Fruit fly (Drosophila melanogaster) whole organism, embryonic: ENCODE results near the gene Cpr67Fa2.

ENCODE experiments used
- CG10979 ChIP-seq: fragments of 200-800 bp; sonication (Bioruptor generic); optimal IDR thresholded peaks from 2 replicates; lab custom pipeline; 2018; ENCODE audit warnings: missing biosample characterization, mild to moderate bottlenecking, missing genetic modification characterization, moderate library complexity
- CG11093 ChIP-seq: fragments of 200-800 bp; sonication (Bioruptor generic); IDR thresholded peaks from 3 replicates; pipeline ENCODE4 v1.3.6; 2022; ENCODE audit warnings: missing biosample characterization, missing genetic modification characterization
- CG12104 ChIP-seq: fragments of 200-800 bp; sonication (Bioruptor generic); optimal IDR thresholded peaks from 3 replicates; lab custom pipeline; 2016; ENCODE audit warnings: missing biosample characterization, missing genetic modification characterization
- CG12659 ChIP-seq: fragments of 200-800 bp; sonication (Bioruptor generic); optimal IDR thresholded peaks from 3 replicates; lab custom pipeline; 2017; ENCODE audit warnings: mild to moderate bottlenecking, missing biosample characterization, missing genetic modification reagents, missing genetic modification characterization
- CG15601 ChIP-seq: fragments of 200-800 bp; sonication (Bioruptor generic); optimal IDR thresholded peaks from 3 replicates; lab custom pipeline; 2019; ENCODE audit warnings: missing biosample characterization, mild to moderate bottlenecking, missing genetic modification characterization, moderate library complexity
- CG1603 ChIP-seq: fragments of 200-800 bp; sonication (Bioruptor generic); optimal IDR thresholded peaks from 2 replicates; lab custom pipeline; 2019; ENCODE audit warnings: missing biosample characterization, mild to moderate bottlenecking, missing genetic modification characterization, moderate library complexity
- CG1647 ChIP-seq: fragments of 200-800 bp; sonication (Bioruptor generic); optimal IDR thresholded peaks from 3 replicates; lab custom pipeline; 2016; ENCODE audit warnings: missing biosample characterization, missing genetic modification characterization
- CG17186 ChIP-seq: fragments of 200-800 bp; sonication (Bioruptor generic); optimal IDR thresholded peaks from 3 replicates; lab custom pipeline; 2017; ENCODE audit warnings: missing biosample characterization, missing genetic modification reagents, missing genetic modification characterization
- CG2199 ChIP-seq: fragments of 200-800 bp; sonication (Bioruptor generic); IDR thresholded peaks from 3 replicates; pipeline ENCODE4 v1.3.6; 2022; ENCODE audit warnings: missing biosample characterization, missing genetic modification characterization
- CG32767 ChIP-seq: fragments of 200-800 bp; sonication (Bioruptor generic); IDR thresholded peaks from 2 replicates; pipeline ENCODE4 v1.3.6; 2022; ENCODE audit warnings: missing biosample characterization, missing genetic modification characterization
- CG34422 ChIP-seq: fragments of 200-800 bp; sonication (Bioruptor generic); IDR thresholded peaks from 3 replicates; pipeline ENCODE4 v1.3.6; 2022; ENCODE audit warnings: missing biosample characterization, missing genetic modification characterization
- CG4360 ChIP-seq: fragments of 200-800 bp; sonication (Bioruptor generic); IDR thresholded peaks from 2 replicates; pipeline ENCODE4 v1.3.6; 2022; ENCODE audit warnings: missing biosample characterization, missing genetic modification characterization
- CG4707 ChIP-seq: fragments of 200-800 bp; sonication (Bioruptor generic); optimal IDR thresholded peaks from 2 replicates; lab custom pipeline; 2018; ENCODE audit warnings: missing biosample characterization, mild to moderate bottlenecking, missing genetic modification characterization, moderate library complexity
- CG4854 ChIP-seq: fragments of 200-800 bp; sonication (Bioruptor generic); optimal IDR thresholded peaks from 2 replicates; lab custom pipeline; 2016; ENCODE audit warnings: missing biosample characterization, missing genetic modification characterization, inconsistent platforms
- CG5180 ChIP-seq: fragments of 200-800 bp; sonication (Bioruptor generic); optimal IDR thresholded peaks from 3 replicates; lab custom pipeline; 2017; ENCODE audit warnings: missing biosample characterization, missing genetic modification characterization, mild to moderate bottlenecking, moderate library complexity, missing genetic modification reagents
- CG6689 ChIP-seq: fragments of 200-800 bp; sonication (Bioruptor generic); IDR thresholded peaks from 2 replicates; pipeline ENCODE4 v1.3.6; 2022; ENCODE audit warnings: missing biosample characterization, missing genetic modification characterization
- CG6791 ChIP-seq: fragments of 200-800 bp; sonication (Bioruptor generic); IDR thresholded peaks from 3 replicates; pipeline ENCODE4 v1.3.6; 2022; ENCODE audit warnings: missing biosample characterization, missing genetic modification characterization; ENCODE audit not compliant: partially characterized antibody
- CG7839 ChIP-seq: fragments of 200-800 bp; sonication (Bioruptor generic); optimal IDR thresholded peaks from 3 replicates; lab custom pipeline; 2018; ENCODE audit warnings: missing biosample characterization, mild to moderate bottlenecking, missing genetic modification characterization, moderate library complexity
- CG8089 ChIP-seq: fragments of 200-800 bp; sonication (Bioruptor generic); optimal IDR thresholded peaks from 3 replicates; lab custom pipeline; 2016; ENCODE audit warnings: missing biosample characterization, missing genetic modification characterization
- CG8478 ChIP-seq: fragments of >200 bp; optimal IDR thresholded peaks from 2 replicates; lab custom pipeline; 2018
- CG9876 ChIP-seq: fragments of 200-800 bp; sonication (Bioruptor generic); optimal IDR thresholded peaks from 2 replicates; lab custom pipeline; 2016; ENCODE audit warnings: missing biosample characterization, missing genetic modification characterization
- Deaf1 ChIP-seq: fragments of 200-800 bp; optimal IDR thresholded peaks from 3 replicates; lab custom pipeline; 2019; ENCODE audit warnings: missing biosample characterization, mild to moderate bottlenecking, missing genetic modification characterization, moderate library complexity
- Lim3 ChIP-seq: fragments of 200-800 bp; sonication (Bioruptor generic); IDR thresholded peaks from 2 replicates; pipeline ENCODE4 v1.3.6; 2022; ENCODE audit warnings: missing biosample characterization, missing genetic modification characterization
- Max ChIP-seq: fragments of 200-800 bp; sonication (Bioruptor generic); optimal IDR thresholded peaks from 2 replicates; lab custom pipeline; 2016; ENCODE audit warnings: missing biosample characterization, mild to moderate bottlenecking, missing genetic modification characterization
- Med ChIP-seq: fragments of 200-800 bp; sonication (Bioruptor generic); peaks from one replicate; lab custom pipeline; 2016; ENCODE audit warnings: missing biosample characterization, missing genetic modification characterization, mild to moderate bottlenecking, inconsistent platforms, moderate library complexity
- Opbp ChIP-seq: fragments of 200-800 bp; sonication (Bioruptor generic); IDR thresholded peaks from 3 replicates; pipeline ENCODE4 v1.3.6; 2022; ENCODE audit warnings: missing biosample characterization, missing genetic modification characterization; ENCODE audit not compliant: partially characterized antibody
- TFAM ChIP-seq: fragments of 200-800 bp; sonication (Bioruptor generic); optimal IDR thresholded peaks from 2 replicates; lab custom pipeline; 2017; ENCODE audit warnings: missing biosample characterization, missing genetic modification characterization, inconsistent platforms
- ase ChIP-seq: fragments of 200-800 bp; sonication (Bioruptor generic); IDR thresholded peaks from 3 replicates; pipeline ENCODE4 v1.3.6; 2022; ENCODE audit warnings: missing biosample characterization, missing genetic modification characterization
- cad ChIP-seq: fragments of >200 bp; optimal IDR thresholded peaks from 2 replicates; lab custom pipeline; 2017; ENCODE audit warnings: missing biosample characterization, missing genetic modification characterization
- cg ChIP-seq: fragments of 200-800 bp; sonication (Bioruptor generic); optimal IDR thresholded peaks from 3 replicates; lab custom pipeline; 2019; ENCODE audit warnings: missing biosample characterization, mild to moderate bottlenecking, missing genetic modification characterization, moderate library complexity
- chinmo ChIP-seq: fragments of 200-800 bp; sonication (Bioruptor generic); IDR thresholded peaks from 4 replicates; pipeline ENCODE4 v1.3.6; 2022; ENCODE audit warnings: missing biosample characterization, missing genetic modification characterization; ENCODE audit not compliant: partially characterized antibody
- ci ChIP-seq: fragments of 200-800 bp; sonication (Bioruptor generic); IDR thresholded peaks from 3 replicates; pipeline ENCODE4 v1.3.6; 2022; ENCODE audit warnings: missing biosample characterization, missing genetic modification characterization
- crol ChIP-seq: fragments of 200-800 bp; sonication (Bioruptor generic); IDR thresholded peaks from 2 replicates; pipeline ENCODE4 v1.3.6; 2022; ENCODE audit warnings: missing biosample characterization, missing genetic modification characterization
- da ChIP-seq: fragments of 200-800 bp; sonication (Bioruptor generic); optimal IDR thresholded peaks from 2 replicates; lab custom pipeline; 2016; ENCODE audit warnings: missing biosample characterization, missing genetic modification characterization
- dmrt11E ChIP-seq: fragments of 200-800 bp; sonication (Bioruptor generic); optimal IDR thresholded peaks from 3 replicates; lab custom pipeline; 2018; ENCODE audit warnings: missing biosample characterization, mild to moderate bottlenecking, missing genetic modification characterization, moderate library complexity
- emc ChIP-seq: fragments of 200-800 bp; sonication (Bioruptor generic); optimal IDR thresholded peaks from 2 replicates; lab custom pipeline; 2016; ENCODE audit warnings: missing biosample characterization, missing genetic modification characterization
- eve ChIP-seq, 2 experiments: fragments of >200 bp; optimal IDR thresholded peaks; 2 replicates each; lab custom pipeline; 2017; ENCODE audit warnings: missing biosample characterization in 2 of 2, missing genetic modification characterization in 2 of 2
- grn ChIP-seq: fragments of 200-800 bp; sonication (Bioruptor generic); optimal IDR thresholded peaks from 3 replicates; lab custom pipeline; 2017; ENCODE audit warnings: missing biosample characterization, missing genetic modification characterization
- h ChIP-seq: fragments of >200 bp; optimal IDR thresholded peaks from 2 replicates; lab custom pipeline; 2017
- jigr1 ChIP-seq: fragments of 200-800 bp; sonication (Bioruptor generic); IDR thresholded peaks from 3 replicates; pipeline ENCODE4 v1.3.6; 2022; ENCODE audit warnings: missing biosample characterization, missing genetic modification characterization
- kni ChIP-seq: fragments of 200-800 bp; sonication (Bioruptor generic); optimal IDR thresholded peaks from 3 replicates; lab custom pipeline; 2017; ENCODE audit warnings: mild to moderate bottlenecking, missing biosample characterization, missing genetic modification reagents, missing genetic modification characterization
- mam ChIP-seq: fragments of 200-800 bp; sonication (Bioruptor generic); optimal IDR thresholded peaks from 3 replicates; lab custom pipeline; 2016; ENCODE audit warnings: missing biosample characterization, missing genetic modification characterization
- nerfin-1 ChIP-seq: fragments of 200-800 bp; sonication (Bioruptor generic); optimal IDR thresholded peaks from 3 replicates; lab custom pipeline; 2019; ENCODE audit warnings: missing biosample characterization, mild to moderate bottlenecking, missing genetic modification characterization, moderate library complexity
- p53 ChIP-seq: fragments of 200-800 bp; sonication (Bioruptor generic); optimal IDR thresholded peaks from 2 replicates; lab custom pipeline; 2016; ENCODE audit warnings: missing biosample characterization, missing genetic modification characterization
- psq ChIP-seq: fragments of 200-800 bp; sonication (Bioruptor generic); optimal IDR thresholded peaks from 2 replicates; lab custom pipeline; 2017; ENCODE audit warnings: missing biosample characterization, missing genetic modification characterization
- schlank ChIP-seq: fragments of 200-800 bp; sonication (Bioruptor generic); optimal IDR thresholded peaks from 2 replicates; lab custom pipeline; 2018; ENCODE audit warnings: missing biosample characterization, mild to moderate bottlenecking, missing genetic modification characterization
- sd ChIP-seq: fragments of 200-800 bp; sonication (Bioruptor generic); optimal IDR thresholded peaks from 3 replicates; lab custom pipeline; 2018; ENCODE audit warnings: missing biosample characterization, mild to moderate bottlenecking, missing genetic modification characterization, moderate library complexity
- so ChIP-seq: fragments of 200-800 bp; sonication (Bioruptor generic); IDR thresholded peaks from 3 replicates; pipeline ENCODE4 v1.3.6; 2022; ENCODE audit warnings: missing biosample characterization, missing genetic modification characterization
- toy ChIP-seq: fragments of 200-800 bp; sonication (Bioruptor generic); IDR thresholded peaks from 2 replicates; pipeline ENCODE4 v1.3.6; 2022; ENCODE audit warnings: missing biosample characterization, missing genetic modification characterization
- unpg ChIP-seq: fragments of 200-800 bp; sonication (Bioruptor generic); optimal IDR thresholded peaks from 3 replicates; lab custom pipeline; 2018; ENCODE audit warnings: missing biosample characterization, mild to moderate bottlenecking, missing genetic modification characterization, moderate library complexity
- z ChIP-seq: fragments of 200-800 bp; sonication (Bioruptor generic); IDR thresholded peaks from 3 replicates; pipeline ENCODE4 v1.3.6; 2022; ENCODE audit warnings: missing biosample characterization, missing genetic modification characterization

Gene Cpr67Fa2

DNA sequence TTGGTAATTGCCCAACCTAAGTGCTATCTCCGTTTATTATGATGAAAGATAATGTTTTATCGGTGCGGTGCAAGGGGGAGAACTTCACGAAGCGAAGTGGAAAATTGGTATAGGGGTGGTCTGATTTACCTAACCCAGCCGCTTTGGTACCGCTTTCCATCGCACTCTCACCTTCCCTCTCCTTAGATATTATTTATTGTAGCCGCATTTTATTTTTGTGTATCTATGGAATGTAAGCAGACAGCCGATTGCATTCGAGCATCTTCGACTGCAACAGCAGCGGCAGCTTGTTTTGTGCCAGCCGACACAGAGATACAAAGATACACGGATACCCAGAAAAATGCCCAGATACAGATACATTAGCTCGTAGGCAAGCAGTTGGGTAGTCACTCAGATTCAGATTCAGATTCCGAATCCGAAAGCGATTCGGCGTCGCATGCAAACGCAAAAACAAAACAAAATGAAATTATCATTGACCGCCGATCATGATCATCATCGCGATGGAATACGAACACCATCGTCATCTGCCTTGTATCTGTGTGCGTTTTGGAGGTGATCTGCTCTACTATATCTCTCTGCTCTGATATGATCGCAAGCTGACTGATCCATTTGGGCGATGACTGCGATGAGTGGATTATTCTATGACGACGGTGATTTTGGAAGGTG, 42.7 kb upstream of the Cpr67Fa2 start (continued):
- TF ChIP-seq z (GFP tag; lab: Robert Waterston, UW) (peak; percentile 64; the same call in 2 of the 3 replicates), CG9876 (GFP tag; lab: Kevin White, UChicago) (no peak), cg (peak; percentile 65), cad (GFP tag; lab: Kevin White, UChicago) (peak; percentile 61), ase (no peak), Med (GFP tag; lab: Kevin White, UChicago) (peak; percentile 40), toy (GFP tag; lab: Robert Waterston, UW) (no peak), CG11093 (GFP tag; lab: Robert Waterston, UW) (no peak), mam (no peak), Lim3 (GFP tag; lab: Robert Waterston, UW) (no peak), da (GFP tag; lab: Kevin White, UChicago) (no peak), CG4854 (no peak), CG5180 (GFP tag; lab: Kevin White, UChicago) (peak; percentile 17), CG8089 (no peak), eve (GFP tag; optimal IDR thresholded peaks at IDR 0.05; lab: Kevin White, UChicago) (no peak), crol (GFP tag; lab: Robert Waterston, UW) (0 out of 2 replicates have a peak, but pooled peaks have one; percentile 8), CG12104 (GFP tag; lab: Kevin White, UChicago) (no peak), ci (GFP tag; lab: Robert Waterston, UW) (0 out of 3 replicates have a peak, but pooled peaks have one; percentile 18), so (peak; percentile 32; the same call in 1 of the 3 replicates), unpg (GFP tag; lab: Kevin White, UChicago) (no peak), grn (GFP tag; lab: Kevin White, UChicago) (peak; percentile 95), Max (no peak), schlank (no peak), chinmo (peak; percentile 70; the same call in 1 of the 4 replicates), emc (GFP tag; lab: Kevin White, UChicago) (no peak), Deaf1 (tag; lab: Kevin White, UChicago) (peak; percentile 80), CG32767 (GFP tag; lab: Robert Waterston, UW) (peak; percentile 71), CG6791 (GFP tag; lab: Robert Waterston, UW) (peak; percentile 54; the same call in 2 of the 3 replicates), CG8478 (no peak), kni (GFP tag; lab: Kevin White, UChicago) (peak; percentile 53), CG34422 (no peak), sd (tag; lab: Kevin White, UChicago) (peak; percentile 70), jigr1 (GFP tag; lab: Robert Waterston, UW) (no peak), CG4360 (GFP tag; lab: Robert Waterston, UW) (peak; percentile 45)

DNA sequence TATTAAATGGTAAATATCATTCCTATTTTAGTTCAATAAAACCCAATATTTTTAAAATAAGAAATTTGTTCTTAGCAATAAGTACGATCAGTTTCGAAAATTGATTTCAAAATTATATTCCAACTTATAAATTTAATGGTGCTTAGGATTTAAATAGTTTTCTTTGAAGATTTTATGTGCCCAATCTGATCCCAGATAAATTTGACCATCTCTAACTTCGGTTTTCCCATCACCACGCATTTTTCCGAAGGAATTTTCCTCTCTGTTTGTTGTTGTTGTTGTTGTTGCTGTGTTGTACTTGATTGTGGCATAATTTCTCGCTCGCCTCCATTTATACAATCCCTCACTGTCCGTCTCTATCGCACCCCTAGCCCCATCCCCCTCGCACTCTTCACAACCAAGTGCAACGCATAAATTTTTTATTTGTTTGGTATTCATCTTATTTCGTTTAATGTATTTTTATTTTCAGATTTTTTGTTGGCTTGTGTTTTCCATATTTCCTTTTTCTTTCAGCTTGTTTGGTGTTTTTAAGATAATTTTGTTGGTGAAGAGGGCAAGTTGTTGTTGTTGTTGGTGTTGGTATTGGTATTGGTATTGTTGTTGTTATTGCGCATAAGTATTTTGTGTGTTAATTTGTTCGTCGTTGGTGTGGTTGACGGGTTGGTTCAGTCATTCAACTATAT, 41.8 kb upstream of the Cpr67Fa2 start:
- peak; percentile 20 for TF ChIP-seq CG1603 (tag; lab: Kevin White, UChicago)
- peak; percentile 78 for TF ChIP-seq dmrt11E (tag; lab: Kevin White, UChicago)
- TF ChIP-seq p53 (GFP tag; lab: Kevin White, UChicago): no peak
- TF ChIP-seq psq (GFP tag; lab: Kevin White, UChicago): peak; percentile 57
- TF ChIP-seq Lim3 (GFP tag; lab: Robert Waterston, UW): no peak
- no peak for TF ChIP-seq CG1647 (GFP tag; lab: Kevin White, UChicago)
- TF ChIP-seq CG2199 (GFP tag; lab: Robert Waterston, UW): peak; percentile 93
- no peak for TF ChIP-seq CG4707
- peak; percentile 63 for TF ChIP-seq nerfin-1
- no peak for TF ChIP-seq h
- peak; percentile 70; the same call in 1 of the 2 replicates for TF ChIP-seq CG6689 (GFP tag; lab: Robert Waterston, UW)
- TF ChIP-seq CG17186: no peak
- TF ChIP-seq Opbp (GFP tag; lab: Robert Waterston, UW): peak; percentile 13; the same call in 1 of the 3 replicates
- peak; percentile 27 for TF ChIP-seq CG7839 (tag; lab: Kevin White, UChicago)
- no peak for TF ChIP-seq TFAM (GFP tag; lab: Kevin White, UChicago)
- peak; percentile 15 for TF ChIP-seq CG15601
- peak; percentile 26 for TF ChIP-seq CG12659 (GFP tag; lab: Kevin White, UChicago)
- no peak for TF ChIP-seq cad (GFP tag; lab: Kevin White, UChicago)
- TF ChIP-seq CG10979 (tag; lab: Kevin White, UChicago): peak; percentile 62
